Worm (Caenorhabditis elegans): ENCODE data around the gene C33C12.1.

- TF ChIP-seq W03F9.2 (tag; optimal IDR thresholded peaks at IDR 0.05) (no peak), dao-5 (tag; optimal IDR thresholded peaks at IDR 0.05) (no peak), him-1 (tag; optimal IDR thresholded peaks at IDR 0.05) (no peak)
These were observed 29.7 kb upstream of the C33C12.1 start, which contains the start of gene fbxb-38 for ce11 chrII:2168374-2168773.

All from whole organism, L4/young adult.